Fruit fly (Drosophila melanogaster) Kc167 (cell line): ENCODE data around the gene Sf3b3.

Source experiments
- Myc ChIP-seq: fragments of >200 bp; optimal IDR thresholded peaks from 2 replicates; lab custom pipeline; 2017; ENCODE audit warnings: missing external identifiers
- Sin3A ChIP-seq: fragments of >200 bp; optimal IDR thresholded peaks from 2 replicates; lab custom pipeline; 2018; ENCODE audit warnings: missing external identifiers
- psq ChIP-seq: fragments of >200 bp; optimal IDR thresholded peaks from 2 replicates; lab custom pipeline; 2017; ENCODE audit warnings: missing external identifiers

- TF ChIP-seq Myc (lab: Kevin White, UChicago) (no peak), Sin3A (no peak), psq (lab: Kevin White, UChicago) (no peak)
These were observed 38.5 kb upstream of the Sf3b3 start, which contains the start of gene Usp10 for dm6 chr3L:871713-872112.
